Worm (Caenorhabditis elegans) whole organism, L2 larva: ENCODE results near the gene Y54E2A.4.

Experiments used
- ZK546.5 ChIP-seq: sonication (generic microtip); optimal IDR thresholded peaks from 2 replicates; lab custom pipeline; 2017; ENCODE audit warnings: missing biosample characterization, missing genetic modification characterization
- alr-1 ChIP-seq: fragments of 150-350 bp; optimal IDR thresholded peaks from 2 replicates; lab custom pipeline; 2014; ENCODE audit warnings: missing biosample characterization, missing genetic modification characterization
- dmd-4 ChIP-seq: sonication (generic microtip); optimal IDR thresholded peaks from 2 replicates; lab custom pipeline; 2017; ENCODE audit warnings: missing biosample characterization, missing genetic modification characterization
- elt-3 ChIP-seq: sonication (generic microtip); optimal IDR thresholded peaks from 2 replicates; lab custom pipeline; 2017; ENCODE audit warnings: missing biosample characterization, missing genetic modification characterization
- fos-1 ChIP-seq: fragments of 150-350 bp; optimal IDR thresholded peaks from 2 replicates; lab custom pipeline; 2014; ENCODE audit warnings: missing biosample characterization, missing genetic modification characterization
- lin-13 ChIP-seq: fragments of 150-350 bp; optimal IDR thresholded peaks from 2 replicates; lab custom pipeline; 2014; ENCODE audit warnings: missing biosample characterization, missing genetic modification reagents, missing genetic modification characterization
- mdl-1 ChIP-seq, 2 experiments: fragments of 150-350 bp in 1 of 2; sonication (generic microtip) in 1 of 2; optimal IDR thresholded peaks; 2 replicates each; lab custom pipeline; 2017; ENCODE audit warnings: missing biosample characterization in 2 of 2, missing genetic modification characterization in 2 of 2
- nhr-12 ChIP-seq: fragments of 150-350 bp; optimal IDR thresholded peaks from 2 replicates; lab custom pipeline; 2014; ENCODE audit warnings: missing biosample characterization, missing genetic modification characterization
- nhr-23 ChIP-seq: fragments of 150-350 bp; optimal IDR thresholded peaks from 2 replicates; lab custom pipeline; 2014; ENCODE audit warnings: missing biosample characterization, missing genetic modification reagents, missing genetic modification characterization
- nhr-25 ChIP-seq: fragments of 150-350 bp; sonication (generic microtip); optimal IDR thresholded peaks from 3 replicates; lab custom pipeline; 2014; ENCODE audit warnings: missing biosample characterization, missing genetic modification characterization
- snpc-4 ChIP-seq: fragments of 150-350 bp; optimal IDR thresholded peaks from 2 replicates; lab custom pipeline; 2014; ENCODE audit warnings: missing biosample characterization, missing genetic modification characterization
- unc-39 ChIP-seq: fragments of 150-350 bp; optimal IDR thresholded peaks from 2 replicates; lab custom pipeline; 2014; ENCODE audit warnings: missing biosample characterization, missing genetic modification characterization
- unc-62 ChIP-seq: fragments of 150-350 bp; optimal IDR thresholded peaks from 2 replicates; lab custom pipeline; 2014; ENCODE audit warnings: missing biosample characterization, missing genetic modification reagents, missing genetic modification characterization

DNA sequence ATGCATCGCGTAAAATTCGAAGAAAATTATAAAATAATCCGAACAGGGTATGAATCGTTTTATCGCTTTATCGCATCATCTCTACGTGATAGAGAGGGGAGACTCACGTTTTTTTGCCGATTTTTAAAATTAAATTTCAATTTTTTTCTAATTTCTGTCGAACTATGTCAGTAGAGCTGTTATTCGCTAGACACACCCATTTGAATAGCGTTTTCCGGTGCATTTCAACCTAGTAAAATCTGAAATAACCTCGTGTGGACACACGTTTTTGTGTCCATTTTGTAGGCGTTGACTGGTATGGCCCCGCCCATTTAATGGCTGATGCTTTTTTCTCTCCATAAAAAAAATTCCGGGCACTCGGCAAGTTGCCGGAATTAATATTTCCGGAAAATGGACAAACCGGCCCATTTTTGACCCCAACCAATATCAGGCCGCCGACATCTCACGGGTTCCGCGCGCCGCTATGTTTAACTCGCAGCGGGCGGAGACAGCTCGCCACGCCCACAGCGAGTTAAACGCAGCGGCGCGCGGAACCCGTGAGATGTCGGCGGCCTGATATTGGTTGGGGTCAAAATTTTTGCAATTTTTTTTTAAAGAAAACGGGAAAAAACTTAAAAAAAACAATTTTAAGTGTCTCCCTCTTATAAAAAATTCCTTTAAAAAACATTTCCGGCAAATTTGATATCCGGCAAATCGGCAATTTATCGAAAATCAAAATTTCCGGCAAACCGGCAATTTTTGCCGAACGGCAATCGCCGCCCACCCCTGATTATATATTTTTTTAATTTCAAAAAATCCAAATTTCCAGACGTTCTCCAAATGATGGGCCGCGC lies 18.8 kb downstream of the Y54E2A.4 start, which contains the start of gene Y54E2A.7:
- TF ChIP-seq unc-39 (tag; lab: Kevin White, UChicago) (no peak), ZK546.5 (no peak), unc-62 (GFP tag; lab: Kevin White, UChicago) (no peak), nhr-23 (no peak), elt-3 (tag; lab: Kevin White, UChicago) (no peak), nhr-25 (no peak), lin-13 (GFP tag; lab: Kevin White, UChicago) (no peak), snpc-4 (no peak), dmd-4 (tag; lab: Kevin White, UChicago) (no peak), fos-1 (tag; lab: Kevin White, UChicago) (no peak), mdl-1 (tag; optimal IDR thresholded peaks at IDR 0.05; lab: Kevin White, UChicago) (no peak), alr-1 (no peak), nhr-12 (no peak)
